Fruit fly (Drosophila melanogaster): Measurements from ENCODE around the gene Rpn5.

Gene Rpn5

dm6 chr3R:5824456-5824855 is 35.2 kb downstream of the Rpn5 start, which contains the start of the genes Sec20 and dgrn (continued):
- TF ChIP-seq Spps (tag; optimal IDR thresholded peaks at IDR 0.05) = peak; percentile 36
- TF ChIP-seq Fer1 (GFP tag; optimal IDR thresholded peaks at IDR 0.05) = peak; percentile 59
- TF ChIP-seq Adf1 (GFP tag; IDR thresholded peaks at IDR 0.05) = peak; percentile 45
- TF ChIP-seq Sox102F (GFP tag; optimal IDR thresholded peaks at IDR 0.05) = peak; percentile 68
- peak; percentile 46 for TF ChIP-seq Meics (GFP tag; optimal IDR thresholded peaks at IDR 0.05)
- no peak for TF ChIP-seq emc (GFP tag; optimal IDR thresholded peaks at IDR 0.05)
- TF ChIP-seq ATbp (GFP tag; optimal IDR thresholded peaks at IDR 0.05) = no peak
- TF ChIP-seq sc (optimal IDR thresholded peaks at IDR 0.05) = no peak
- TF ChIP-seq sc (GFP tag; optimal IDR thresholded peaks at IDR 0.05) = peak; percentile 30
- no peak for TF ChIP-seq Nf-YB (GFP tag; optimal IDR thresholded peaks at IDR 0.05)
- no peak for TF ChIP-seq Side (GFP tag; optimal IDR thresholded peaks at IDR 0.05)
- peak; percentile 32 for TF ChIP-seq fd3F (GFP tag; optimal IDR thresholded peaks at IDR 0.05)
- peak; percentile 7 for TF ChIP-seq HHEX (GFP tag; optimal IDR thresholded peaks at IDR 0.05)
- TF ChIP-seq CG13287 (GFP tag; IDR thresholded peaks at IDR 0.05; ENCODE audit: partially characterized antibody) = peak; percentile 95
- TF ChIP-seq grau (tag; optimal IDR thresholded peaks at IDR 0.05) = peak; percentile 74
- TF ChIP-seq esg (GFP tag; conservative IDR thresholded peaks at IDR 0.05) = 0 out of 2 replicates have a peak, but pooled peaks have one; percentile 37
- TF ChIP-seq Gug (GFP tag; IDR thresholded peaks at IDR 0.05) = peak; percentile 52; the same call in 2 of the 4 replicates
- no peak for TF ChIP-seq CG14441 (GFP tag; IDR thresholded peaks at IDR 0.05)
- peak; percentile 31 for TF ChIP-seq fd96Cb (tag; optimal IDR thresholded peaks at IDR 0.05)
- TF ChIP-seq CG1792 (GFP tag; optimal IDR thresholded peaks at IDR 0.05) = no peak
- peak; percentile 95 for TF ChIP-seq unc-4 (GFP tag; IDR thresholded peaks at IDR 0.05; ENCODE audit: partially characterized antibody)
- TF ChIP-seq CG7963 (GFP tag; IDR thresholded peaks at IDR 0.05; ENCODE audit: partially characterized antibody) = peak; percentile 84
- TF ChIP-seq Med (GFP tag) = peak; percentile 79
- peak; percentile 92 for TF ChIP-seq HLH4C (GFP tag; IDR thresholded peaks at IDR 0.05; ENCODE audit: partially characterized antibody)
- peak; percentile 94 for TF ChIP-seq vnd (GFP tag; IDR thresholded peaks at IDR 0.05; ENCODE audit: partially characterized antibody)
- no peak for TF ChIP-seq da (GFP tag; optimal IDR thresholded peaks at IDR 0.05)
- no peak for TF ChIP-seq CG6813 (GFP tag; optimal IDR thresholded peaks at IDR 0.05)
- peak; percentile 41 for TF ChIP-seq CG10209 (GFP tag; optimal IDR thresholded peaks at IDR 0.05)
- peak; percentile 70 for TF ChIP-seq Hmr (GFP tag; optimal IDR thresholded peaks at IDR 0.05)
- TF ChIP-seq CG8765 (GFP tag; IDR thresholded peaks at IDR 0.05) = no peak
- TF ChIP-seq CG10321 (GFP tag; IDR thresholded peaks at IDR 0.05) = no peak
- TF ChIP-seq Dip3 (GFP tag; optimal IDR thresholded peaks at IDR 0.05) = peak; percentile 56
- peak; percentile 38 for TF ChIP-seq D19B (GFP tag; optimal IDR thresholded peaks at IDR 0.05)
- peak; percentile 55 for TF ChIP-seq CG9437 (GFP tag; optimal IDR thresholded peaks at IDR 0.05)
- no peak for TF ChIP-seq sima (GFP tag; optimal IDR thresholded peaks at IDR 0.05)
- TF ChIP-seq Elba2 (GFP tag; optimal IDR thresholded peaks at IDR 0.05) = no peak
- 0 out of 3 replicates have a peak, but pooled peaks have one; percentile 19 for TF ChIP-seq CG11695 (GFP tag; IDR thresholded peaks at IDR 0.05)
- TF ChIP-seq Xbp1 (GFP tag; optimal IDR thresholded peaks at IDR 0.05) = peak; percentile 82
- TF ChIP-seq CG1602 (GFP tag; optimal IDR thresholded peaks at IDR 0.05) = peak; percentile 65
- TF ChIP-seq zen2 (GFP tag; IDR thresholded peaks at IDR 0.05; ENCODE audit: partially characterized antibody) = peak; percentile 90
- TF ChIP-seq nerfin-1 (tag; optimal IDR thresholded peaks at IDR 0.05) = peak; percentile 60
- TF ChIP-seq jigr1 (GFP tag; IDR thresholded peaks at IDR 0.05) = no peak
- TF ChIP-seq mirr (GFP tag; optimal IDR thresholded peaks at IDR 0.05) = no peak
- peak; percentile 59 for TF ChIP-seq slou (GFP tag; optimal IDR thresholded peaks at IDR 0.05)
- TF ChIP-seq CG3407 (GFP tag; optimal IDR thresholded peaks at IDR 0.05) = peak; percentile 25
- TF ChIP-seq CG17829 (tag; optimal IDR thresholded peaks at IDR 0.05) = peak; percentile 80
- TF ChIP-seq CG31224 (GFP tag; IDR thresholded peaks at IDR 0.05) = 0 out of 2 replicates have a peak, but pooled peaks have one; percentile 28
- no peak for TF ChIP-seq NK7.1 (GFP tag; optimal IDR thresholded peaks at IDR 0.05)
- TF ChIP-seq oc (tag; optimal IDR thresholded peaks at IDR 0.05) = peak; percentile 26
- peak; percentile 87 for TF ChIP-seq CG9932 (GFP tag; IDR thresholded peaks at IDR 0.05)

All from whole organism, embryonic.